Fruit fly (Drosophila melanogaster) whole organism, embryonic: ENCODE measurements around the gene CG9932.

ENCODE experiments used
- Adf1 ChIP-seq: fragments of 200-800 bp; sonication (Bioruptor generic); IDR thresholded peaks from 2 replicates; pipeline ENCODE4 v1.3.6; 2022; ENCODE audit warnings: missing biosample characterization, missing genetic modification characterization
- Aef1 ChIP-seq: fragments of 200-800 bp; sonication (Bioruptor generic); IDR thresholded peaks from 3 replicates; pipeline ENCODE4 v1.3.6; 2022; ENCODE audit warnings: missing biosample characterization, missing genetic modification characterization
- Awh ChIP-seq: fragments of 200-800 bp; sonication (Bioruptor generic); IDR thresholded peaks from 2 replicates; pipeline ENCODE4, ENCODE4 v1.3.6; 2022; ENCODE audit warnings: missing biosample characterization, missing genetic modification characterization
- Bdp1 ChIP-seq: fragments of 200-800 bp; sonication (Bioruptor generic); optimal IDR thresholded peaks from 3 replicates; lab custom pipeline; 2016; ENCODE audit warnings: missing biosample characterization, missing genetic modification characterization
- CG1024 ChIP-seq: fragments of 200-800 bp; sonication (Bioruptor generic); IDR thresholded peaks from 2 replicates; pipeline ENCODE4 v1.3.6; 2022; ENCODE audit warnings: missing biosample characterization, missing genetic modification characterization
- CG10565 ChIP-seq: fragments of 200-800 bp; sonication (Bioruptor generic); optimal IDR thresholded peaks from 3 replicates; lab custom pipeline; 2016; ENCODE audit warnings: missing biosample characterization, mild to moderate bottlenecking, missing genetic modification characterization
- CG11085 ChIP-seq: fragments of 200-800 bp; sonication (Bioruptor generic); IDR thresholded peaks from 2 replicates; pipeline ENCODE4 v1.3.6; 2022; ENCODE audit warnings: missing biosample characterization, missing genetic modification characterization
- CG11093 ChIP-seq: fragments of 200-800 bp; sonication (Bioruptor generic); IDR thresholded peaks from 3 replicates; pipeline ENCODE4 v1.3.6; 2022; ENCODE audit warnings: missing biosample characterization, missing genetic modification characterization
- CG11695 ChIP-seq: fragments of 200-800 bp; sonication (Bioruptor generic); IDR thresholded peaks from 3 replicates; pipeline ENCODE4 v1.3.6; 2022; ENCODE audit warnings: missing biosample characterization, missing genetic modification characterization
- CG11723 ChIP-seq: fragments of 200-800 bp; sonication (Bioruptor generic); optimal IDR thresholded peaks from 2 replicates; lab custom pipeline; 2017; ENCODE audit warnings: missing biosample characterization, mild to moderate bottlenecking, missing genetic modification characterization
- CG1233 ChIP-seq: fragments of 200-800 bp; sonication (Bioruptor generic); optimal IDR thresholded peaks from 4 replicates; lab custom pipeline; 2018; ENCODE audit warnings: missing biosample characterization, mild to moderate bottlenecking, missing genetic modification characterization
- CG1602 ChIP-seq: fragments of 200-800 bp; sonication (Bioruptor generic); optimal IDR thresholded peaks from 3 replicates; lab custom pipeline; 2016; ENCODE audit warnings: missing biosample characterization, missing genetic modification characterization
- CG16813 ChIP-seq: fragments of 200-800 bp; sonication (Bioruptor generic); IDR thresholded peaks from 3 replicates; pipeline ENCODE4 v1.3.6; 2022; ENCODE audit warnings: missing biosample characterization, missing genetic modification characterization; ENCODE audit not compliant: partially characterized antibody
- CG16815 ChIP-seq: fragments of 200-800 bp; sonication (Bioruptor generic); optimal IDR thresholded peaks from 3 replicates; lab custom pipeline; 2017; ENCODE audit warnings: missing biosample characterization, mild to moderate bottlenecking, missing genetic modification characterization
- CG2129 ChIP-seq: fragments of 200-800 bp; sonication (Bioruptor generic); IDR thresholded peaks from 2 replicates; pipeline ENCODE4 v1.3.6; 2022; ENCODE audit warnings: missing biosample characterization, missing genetic modification characterization; ENCODE audit not compliant: partially characterized antibody
- CG33213 ChIP-seq: fragments of 200-800 bp; sonication (Bioruptor generic); optimal IDR thresholded peaks from 3 replicates; lab custom pipeline; 2016; ENCODE audit warnings: missing biosample characterization, missing genetic modification characterization
- CG3838 ChIP-seq: fragments of 200-800 bp; sonication (Bioruptor generic); optimal IDR thresholded peaks from 3 replicates; lab custom pipeline; 2016; ENCODE audit warnings: missing biosample characterization, missing genetic modification characterization
- CG4707 ChIP-seq: fragments of 200-800 bp; sonication (Bioruptor generic); optimal IDR thresholded peaks from 2 replicates; lab custom pipeline; 2018; ENCODE audit warnings: missing biosample characterization, mild to moderate bottlenecking, missing genetic modification characterization, moderate library complexity
- CG6272 ChIP-seq: fragments of 200-800 bp; sonication (Bioruptor generic); IDR thresholded peaks from 2 replicates; pipeline ENCODE4 v1.3.6; 2022; ENCODE audit warnings: missing biosample characterization, missing genetic modification characterization
- CG8089 ChIP-seq: fragments of 200-800 bp; sonication (Bioruptor generic); optimal IDR thresholded peaks from 3 replicates; lab custom pipeline; 2016; ENCODE audit warnings: missing biosample characterization, missing genetic modification characterization
- CG8944 ChIP-seq: fragments of 200-800 bp; sonication (Bioruptor generic); optimal IDR thresholded peaks from 3 replicates; lab custom pipeline; 2016; ENCODE audit warnings: missing biosample characterization, missing genetic modification characterization
- Dip3 ChIP-seq: fragments of 200-800 bp; sonication (Bioruptor generic); optimal IDR thresholded peaks from 3 replicates; lab custom pipeline; 2016; ENCODE audit warnings: missing biosample characterization, missing genetic modification characterization
- Dp ChIP-seq: fragments of 200-800 bp; sonication (Bioruptor generic); optimal IDR thresholded peaks from 2 replicates; lab custom pipeline; 2018; ENCODE audit warnings: missing biosample characterization, mild to moderate bottlenecking, missing genetic modification characterization, moderate library complexity
- E2f2 ChIP-seq: fragments of 200-800 bp; sonication (Bioruptor generic); IDR thresholded peaks from 2 replicates; pipeline ENCODE4 v1.3.6; 2022; ENCODE audit warnings: missing biosample characterization, missing genetic modification characterization
- Elba2 ChIP-seq: fragments of 200-800 bp; sonication (Bioruptor generic); optimal IDR thresholded peaks from 3 replicates; lab custom pipeline; 2016; ENCODE audit warnings: missing biosample characterization, missing genetic modification characterization
- Hr3 ChIP-seq: fragments of 200-800 bp; sonication (Bioruptor generic); optimal IDR thresholded peaks from 3 replicates; lab custom pipeline; 2016; ENCODE audit warnings: missing biosample characterization, missing genetic modification characterization
- Nf-YC ChIP-seq: fragments of 200-800 bp; optimal IDR thresholded peaks from 3 replicates; lab custom pipeline; 2019; ENCODE audit warnings: missing biosample characterization, mild to moderate bottlenecking, missing genetic modification characterization, moderate library complexity
- NfI ChIP-seq: fragments of 200-800 bp; sonication (Bioruptor generic); optimal IDR thresholded peaks from 3 replicates; lab custom pipeline; 2018; ENCODE audit warnings: missing biosample characterization, mild to moderate bottlenecking, missing genetic modification characterization, moderate library complexity
- PHDP ChIP-seq: fragments of 200-800 bp; sonication (Bioruptor generic); optimal IDR thresholded peaks from 3 replicates; lab custom pipeline; 2018; ENCODE audit warnings: missing biosample characterization, mild to moderate bottlenecking, missing genetic modification characterization, moderate library complexity
- Pdp1 ChIP-seq, 2 experiments: fragments of 200-800 bp; sonication (Bioruptor generic); optimal IDR thresholded peaks; 3 replicates each; lab custom pipeline; 2016; ENCODE audit warnings: missing biosample characterization in 2 of 2, missing genetic modification characterization in 2 of 2, mild to moderate bottlenecking in 1 of 2, moderate library complexity in 1 of 2
- Sin3A ChIP-seq: fragments of >200 bp; optimal IDR thresholded peaks from 2 replicates; lab custom pipeline; 2018
- Tbp ChIP-seq: fragments of >200 bp; optimal IDR thresholded peaks from 2 replicates; lab custom pipeline; 2018; ENCODE audit warnings: missing biosample characterization, missing genetic modification characterization
- Usf ChIP-seq: fragments of 200-800 bp; sonication (Bioruptor generic); optimal IDR thresholded peaks from 2 replicates; lab custom pipeline; 2017; ENCODE audit warnings: missing genotype, missing biosample characterization, missing genetic modification characterization
- abd-A ChIP-seq: fragments of 200-800 bp; sonication (Bioruptor generic); optimal IDR thresholded peaks from 3 replicates; lab custom pipeline; 2019; ENCODE audit warnings: missing biosample characterization, mild to moderate bottlenecking, missing genetic modification characterization, moderate library complexity
- bbx ChIP-seq: fragments of 200-800 bp; sonication (Bioruptor generic); IDR thresholded peaks from 2 replicates; pipeline ENCODE4 v1.3.6; 2022; ENCODE audit warnings: missing biosample characterization, missing genetic modification characterization; ENCODE audit not compliant: partially characterized antibody
- bcd ChIP-seq: fragments of 200-800 bp; sonication (Bioruptor generic); optimal IDR thresholded peaks from 2 replicates; lab custom pipeline; 2017; ENCODE audit warnings: missing biosample characterization, mild to moderate bottlenecking, missing genetic modification characterization
- bigmax ChIP-seq: fragments of 200-800 bp; sonication (Bioruptor generic); optimal IDR thresholded peaks from 2 replicates; lab custom pipeline; 2018; ENCODE audit warnings: missing biosample characterization, mild to moderate bottlenecking, missing genetic modification characterization
- chif ChIP-seq, 2 experiments: fragments of 200-800 bp; sonication (Bioruptor generic); optimal IDR thresholded peaks; 3 replicates each; lab custom pipeline; 2016; ENCODE audit warnings: missing biosample characterization in 2 of 2, missing genetic modification characterization in 2 of 2
- croc ChIP-seq: fragments of 200-800 bp; sonication (Bioruptor generic); conservative IDR thresholded peaks from 3 replicates; pipeline ENCODE4 v1.3.6; 2022; ENCODE audit warnings: missing biosample characterization, missing genetic modification characterization
- cwo ChIP-seq: fragments of 200-800 bp; sonication (Bioruptor generic); optimal IDR thresholded peaks from 3 replicates; lab custom pipeline; 2017; ENCODE audit warnings: missing biosample characterization, missing genetic modification characterization, mild to moderate bottlenecking, moderate library complexity, missing genetic modification reagents
- dpn ChIP-seq, 2 experiments: fragments of 200-800 bp; sonication (Bioruptor generic); optimal IDR thresholded peaks; 3 replicates each; lab custom pipeline; 2016; ENCODE audit warnings: missing biosample characterization in 2 of 2, missing genetic modification characterization in 2 of 2
- grn ChIP-seq: fragments of 200-800 bp; sonication (Bioruptor generic); optimal IDR thresholded peaks from 3 replicates; lab custom pipeline; 2017; ENCODE audit warnings: missing biosample characterization, missing genetic modification characterization
- gro ChIP-seq: fragments of 200-800 bp; sonication (Bioruptor generic); optimal IDR thresholded peaks from 2 replicates; lab custom pipeline; 2016; ENCODE audit warnings: missing biosample characterization, missing genetic modification characterization
- hb ChIP-seq: fragments of 200-800 bp; sonication (Bioruptor generic); IDR thresholded peaks from 3 replicates; pipeline ENCODE4 v1.3.6; 2022; ENCODE audit warnings: missing biosample characterization, missing genetic modification characterization; ENCODE audit not compliant: partially characterized antibody
- nerfin-2 ChIP-seq: fragments of 200-800 bp; sonication (Bioruptor generic); IDR thresholded peaks from 2 replicates; pipeline ENCODE4 v1.3.6; 2022; ENCODE audit warnings: missing biosample characterization, missing genetic modification characterization; ENCODE audit not compliant: partially characterized antibody
- nmo ChIP-seq: fragments of 200-800 bp; sonication (Bioruptor generic); optimal IDR thresholded peaks from 2 replicates; lab custom pipeline; 2018; ENCODE audit warnings: missing biosample characterization, mild to moderate bottlenecking, missing genetic modification characterization, moderate library complexity
- odd ChIP-seq: fragments of 200-800 bp; sonication (Bioruptor generic); optimal IDR thresholded peaks from 2 replicates; lab custom pipeline; 2017; ENCODE audit warnings: missing biosample characterization, mild to moderate bottlenecking, missing genetic modification characterization
- pum ChIP-seq: fragments of 200-800 bp; sonication (Bioruptor generic); optimal IDR thresholded peaks from 2 replicates; lab custom pipeline; 2016; ENCODE audit warnings: missing biosample characterization, missing genetic modification characterization
- slbo ChIP-seq: fragments of 200-800 bp; sonication (Bioruptor generic); IDR thresholded peaks from 2 replicates; pipeline ENCODE4 v1.3.6; 2022; ENCODE audit warnings: missing biosample characterization, missing genetic modification characterization

CG9932 gene

dm6 chr2L:13004059-13004870 lies 55.7 kb downstream of the CG9932 start, which contains the start of the genes Vha68-1 and mTor (continued):
- TF ChIP-seq CG8089 (GFP tag; lab: Kevin White, UChicago): peak; percentile 56
- 0 out of 2 replicates have a peak, but pooled peaks have one; percentile 48 for TF ChIP-seq Awh (GFP tag; lab: Robert Waterston, UW)
- TF ChIP-seq CG11093 (GFP tag; lab: Robert Waterston, UW): peak; percentile 57; the same call in 1 of the 3 replicates
- no peak for TF ChIP-seq CG4707 (GFP tag; lab: Kevin White, UChicago)
- peak; percentile 61 for TF ChIP-seq Usf (GFP tag; lab: Kevin White, UChicago)
- TF ChIP-seq CG1024 (GFP tag; lab: Robert Waterston, UW): peak; percentile 75
- peak; percentile 73 for TF ChIP-seq nerfin-2 (GFP tag; lab: Robert Waterston, UW)
- TF ChIP-seq odd (GFP tag; lab: Kevin White, UChicago): no peak
- peak; percentile 83 for TF ChIP-seq CG1602 (GFP tag; lab: Kevin White, UChicago)
- TF ChIP-seq CG16813 (GFP tag; lab: Robert Waterston, UW): peak; percentile 91
- peak; percentile 84 for TF ChIP-seq hb (GFP tag; lab: Robert Waterston, UW)
- TF ChIP-seq PHDP: no peak
- peak; percentile 84 for TF ChIP-seq Hr3 (GFP tag; lab: Kevin White, UChicago)
- TF ChIP-seq CG6272 (GFP tag; lab: Robert Waterston, UW): peak; percentile 80
- peak; percentile 68; the same call in 2 of the 3 replicates for TF ChIP-seq CG11695 (GFP tag; lab: Robert Waterston, UW)
- no peak for TF ChIP-seq abd-A
- no peak for TF ChIP-seq CG2129
- TF ChIP-seq croc (GFP tag; lab: Robert Waterston, UW): peak; percentile 61
- TF ChIP-seq CG16815 (GFP tag; lab: Kevin White, UChicago): peak; percentile 79
- peak; percentile 83 for TF ChIP-seq bcd (GFP tag; lab: Kevin White, UChicago)
- TF ChIP-seq slbo: peak; percentile 92
- TF ChIP-seq E2f2 (GFP tag; lab: Robert Waterston, UW): peak; percentile 58
- peak; percentile 81 for TF ChIP-seq Aef1 (GFP tag; lab: Robert Waterston, UW)
- peak; percentile 54 for TF ChIP-seq Adf1 (GFP tag; lab: Robert Waterston, UW)
- peak; percentile 76 for TF ChIP-seq pum (GFP tag; lab: Kevin White, UChicago)
- TF ChIP-seq Pdp1 (GFP tag; optimal IDR thresholded peaks at IDR 0.05; lab: Kevin White, UChicago): peak in 1 of 2 experiments; percentile 77
- no peak for TF ChIP-seq gro (GFP tag; lab: Kevin White, UChicago)
- peak; percentile 9 for TF ChIP-seq CG10565 (GFP tag; lab: Kevin White, UChicago)
- peak; percentile 56; the same call in 1 of the 2 replicates for TF ChIP-seq CG11085 (GFP tag; lab: Robert Waterston, UW)
- peak; percentile 50 for TF ChIP-seq CG33213 (GFP tag; lab: Kevin White, UChicago)
- peak; percentile 54 for TF ChIP-seq CG3838 (GFP tag; lab: Kevin White, UChicago)
- peak; percentile 70 for TF ChIP-seq CG1233 (GFP tag; lab: Kevin White, UChicago)
- TF ChIP-seq Nf-YC (tag; lab: Kevin White, UChicago): no peak
- peak; percentile 40 for TF ChIP-seq Dp (GFP tag; lab: Kevin White, UChicago)
- TF ChIP-seq CG8944: peak; percentile 77
- peak; percentile 84 for TF ChIP-seq NfI (GFP tag; lab: Kevin White, UChicago)
- peak; percentile 51 for TF ChIP-seq Bdp1 (GFP tag; lab: Kevin White, UChicago)
- TF ChIP-seq Elba2: peak; percentile 24
- peak; percentile 73 to 82 for TF ChIP-seq dpn (GFP tag; optimal IDR thresholded peaks at IDR 0.05; lab: Kevin White, UChicago)
- TF ChIP-seq bbx (GFP tag; lab: Robert Waterston, UW): peak; percentile 75
- TF ChIP-seq Dip3 (GFP tag; lab: Kevin White, UChicago): no peak
- no peak for TF ChIP-seq cwo
- TF ChIP-seq grn (GFP tag; lab: Kevin White, UChicago): no peak
- peak; percentile 90 for TF ChIP-seq nmo (GFP tag; lab: Kevin White, UChicago)
- TF ChIP-seq bigmax: peak; percentile 52
- peak; percentile 65 to 70 for TF ChIP-seq chif (GFP tag; optimal IDR thresholded peaks at IDR 0.05; lab: Kevin White, UChicago)
- TF ChIP-seq CG11723 (GFP tag; lab: Kevin White, UChicago): no peak
- TF ChIP-seq Sin3A (lab: Kevin White, UChicago): peak; percentile 1
- TF ChIP-seq Tbp (GFP tag; lab: Kevin White, UChicago): no peak
